Fruit fly (Drosophila melanogaster) Kc167 (cell line): ENCODE measurements around the gene CG4570.

ENCODE experiments used
- Myc ChIP-seq: fragments of >200 bp; optimal IDR thresholded peaks from 2 replicates; lab custom pipeline; 2017; ENCODE audit warnings: missing external identifiers
- h ChIP-seq: fragments of >200 bp; optimal IDR thresholded peaks from 3 replicates; lab custom pipeline; 2018; ENCODE audit warnings: missing external identifiers
- insv ChIP-seq: fragments of >200 bp; optimal IDR thresholded peaks from 3 replicates; lab custom pipeline; 2018; ENCODE audit warnings: missing external identifiers
- ttk ChIP-seq: sonication (Bioruptor generic); optimal IDR thresholded peaks from 2 replicates; lab custom pipeline; 2017; ENCODE audit warnings: missing external identifiers

- TF ChIP-seq ttk (lab: Kevin White, UChicago) (no peak), Myc (no peak), insv (lab: Kevin White, UChicago) (no peak), h (no peak)
Measured at dm6 chr3R:10863956-10864355, 7.3 kb downstream of the CG4570 start.
